Fruit fly (Drosophila melanogaster) whole organism, embryonic: Measurements from ENCODE around the gene Gr33a.

Experiments
- Atf-2 ChIP-seq: fragments of 200-800 bp; sonication (Bioruptor generic); optimal IDR thresholded peaks from 2 replicates; lab custom pipeline; 2016; ENCODE audit warnings: missing biosample characterization, missing genetic modification characterization
- Atf3 ChIP-seq: fragments of 200-800 bp; sonication (Bioruptor generic); optimal IDR thresholded peaks from 3 replicates; lab custom pipeline; 2016; ENCODE audit warnings: missing biosample characterization, missing genetic modification characterization
- BtbVII ChIP-seq: fragments of 200-800 bp; sonication (Bioruptor generic); optimal IDR thresholded peaks from 3 replicates; lab custom pipeline; 2017; ENCODE audit warnings: missing biosample characterization, mild to moderate bottlenecking, missing genetic modification characterization
- CG1024 ChIP-seq: fragments of 200-800 bp; sonication (Bioruptor generic); IDR thresholded peaks from 2 replicates; pipeline ENCODE4 v1.3.6; 2022; ENCODE audit warnings: missing biosample characterization, missing genetic modification characterization
- CG10274 ChIP-seq: fragments of 200-800 bp; sonication (Bioruptor generic); optimal IDR thresholded peaks from 3 replicates; lab custom pipeline; 2017; ENCODE audit warnings: missing biosample characterization, mild to moderate bottlenecking, missing genetic modification characterization
- CG12744 ChIP-seq: fragments of 200-800 bp; sonication (Bioruptor generic); optimal IDR thresholded peaks from 2 replicates; lab custom pipeline; 2016; ENCODE audit warnings: missing biosample characterization, missing genetic modification characterization
- CG12769 ChIP-seq: fragments of 200-800 bp; sonication (Bioruptor generic); optimal IDR thresholded peaks from 2 replicates; lab custom pipeline; 2019; ENCODE audit warnings: missing biosample characterization, mild to moderate bottlenecking, missing genetic modification characterization, moderate library complexity
- CG13296 ChIP-seq: fragments of 200-800 bp; sonication (Bioruptor generic); optimal IDR thresholded peaks from 3 replicates; lab custom pipeline; 2018; ENCODE audit warnings: missing biosample characterization, mild to moderate bottlenecking, missing genetic modification characterization
- CG14014 ChIP-seq: fragments of 200-800 bp; sonication (Bioruptor generic); IDR thresholded peaks from 2 replicates; pipeline ENCODE4 v1.3.6; 2022; ENCODE audit warnings: missing biosample characterization, missing genetic modification characterization
- CG14860 ChIP-seq: fragments of 200-800 bp; sonication (Bioruptor generic); IDR thresholded peaks from 3 replicates; pipeline ENCODE4 v1.3.6; 2022; ENCODE audit warnings: missing biosample characterization, missing genetic modification characterization; ENCODE audit not compliant: partially characterized antibody
- CG15073 ChIP-seq: fragments of 200-800 bp; sonication (Bioruptor generic); optimal IDR thresholded peaks from 2 replicates; lab custom pipeline; 2016; ENCODE audit warnings: missing biosample characterization, missing genetic modification characterization
- CG1647 ChIP-seq: fragments of 200-800 bp; sonication (Bioruptor generic); optimal IDR thresholded peaks from 3 replicates; lab custom pipeline; 2016; ENCODE audit warnings: missing biosample characterization, missing genetic modification characterization
- CG17612 ChIP-seq: fragments of 200-800 bp; sonication (Bioruptor generic); IDR thresholded peaks from 2 replicates; pipeline ENCODE4 v1.3.6; 2022; ENCODE audit warnings: missing biosample characterization, missing genetic modification characterization
- CG18619 ChIP-seq: fragments of 200-800 bp; sonication (Bioruptor generic); optimal IDR thresholded peaks from 3 replicates; lab custom pipeline; 2017; ENCODE audit warnings: missing biosample characterization, mild to moderate bottlenecking, missing genetic modification characterization
- CG3163 ChIP-seq: fragments of 200-800 bp; sonication (Bioruptor generic); optimal IDR thresholded peaks from 3 replicates; lab custom pipeline; 2016; ENCODE audit warnings: missing biosample characterization, missing genetic modification characterization
- CG3726 ChIP-seq: fragments of 200-800 bp; sonication (Bioruptor generic); IDR thresholded peaks from 3 replicates; pipeline ENCODE4, ENCODE4 v1.3.6; 2022; ENCODE audit warnings: missing biosample characterization, missing genetic modification characterization
- CG4854 ChIP-seq: fragments of 200-800 bp; sonication (Bioruptor generic); optimal IDR thresholded peaks from 2 replicates; lab custom pipeline; 2016; ENCODE audit warnings: missing biosample characterization, missing genetic modification characterization, inconsistent platforms
- CG5180 ChIP-seq: fragments of 200-800 bp; sonication (Bioruptor generic); optimal IDR thresholded peaks from 3 replicates; lab custom pipeline; 2017; ENCODE audit warnings: missing biosample characterization, missing genetic modification characterization, mild to moderate bottlenecking, moderate library complexity, missing genetic modification reagents
- CG7786 ChIP-seq: fragments of 200-800 bp; sonication (Bioruptor generic); optimal IDR thresholded peaks from 2 replicates; lab custom pipeline; 2016; ENCODE audit warnings: missing biosample characterization, missing genetic modification characterization
- CG7987 ChIP-seq: fragments of 200-800 bp; sonication (Bioruptor generic); optimal IDR thresholded peaks from 2 replicates; lab custom pipeline; 2018; ENCODE audit warnings: missing biosample characterization, mild to moderate bottlenecking, missing genetic modification characterization, moderate library complexity
- Dip2 ChIP-seq: fragments of 200-800 bp; sonication (Bioruptor generic); IDR thresholded peaks from 2 replicates; pipeline ENCODE4 v1.3.6; 2022; ENCODE audit warnings: missing biosample characterization, missing genetic modification characterization
- Drgx ChIP-seq: fragments of 200-800 bp; sonication (Bioruptor generic); IDR thresholded peaks from 2 replicates; pipeline ENCODE4 v1.3.6; 2022; ENCODE audit warnings: missing biosample characterization, missing genetic modification characterization
- E2f2 ChIP-seq: fragments of 200-800 bp; sonication (Bioruptor generic); IDR thresholded peaks from 2 replicates; pipeline ENCODE4 v1.3.6; 2022; ENCODE audit warnings: missing biosample characterization, missing genetic modification characterization
- Fer3 ChIP-seq: fragments of 200-800 bp; sonication (Bioruptor generic); optimal IDR thresholded peaks from 2 replicates; lab custom pipeline; 2018; ENCODE audit warnings: missing biosample characterization, mild to moderate bottlenecking, missing genetic modification characterization, moderate library complexity
- Hsf ChIP-seq: fragments of 200-800 bp; sonication (Bioruptor generic); optimal IDR thresholded peaks from 3 replicates; lab custom pipeline; 2016; ENCODE audit warnings: missing biosample characterization, missing genetic modification characterization
- MTF-1 ChIP-seq: fragments of 200-800 bp; sonication (Bioruptor generic); optimal IDR thresholded peaks from 2 replicates; lab custom pipeline; 2018; ENCODE audit warnings: missing biosample characterization, mild to moderate bottlenecking, missing genetic modification characterization, borderline replicate concordance
- Max ChIP-seq: fragments of 200-800 bp; sonication (Bioruptor generic); optimal IDR thresholded peaks from 2 replicates; lab custom pipeline; 2016; ENCODE audit warnings: missing biosample characterization, mild to moderate bottlenecking, missing genetic modification characterization
- Meics ChIP-seq: fragments of 200-800 bp; sonication (Bioruptor generic); optimal IDR thresholded peaks from 2 replicates; lab custom pipeline; 2017; ENCODE audit warnings: missing biosample characterization, mild to moderate bottlenecking, missing genetic modification characterization
- Mrtf ChIP-seq: fragments of 200-800 bp; sonication (Bioruptor generic); IDR thresholded peaks from 3 replicates; pipeline ENCODE4 v1.3.6; 2022; ENCODE audit warnings: missing biosample characterization, missing genetic modification characterization
- Nf-YC ChIP-seq: fragments of 200-800 bp; optimal IDR thresholded peaks from 3 replicates; lab custom pipeline; 2019; ENCODE audit warnings: missing biosample characterization, mild to moderate bottlenecking, missing genetic modification characterization, moderate library complexity
- NfI ChIP-seq: fragments of 200-800 bp; sonication (Bioruptor generic); optimal IDR thresholded peaks from 3 replicates; lab custom pipeline; 2018; ENCODE audit warnings: missing biosample characterization, mild to moderate bottlenecking, missing genetic modification characterization, moderate library complexity
- Sry-β ChIP-seq: fragments of 200-800 bp; sonication (Bioruptor generic); optimal IDR thresholded peaks from 2 replicates; lab custom pipeline; 2018; ENCODE audit warnings: missing biosample characterization, mild to moderate bottlenecking, missing genetic modification characterization, moderate library complexity
- Sry-δ ChIP-seq: fragments of 200-800 bp; sonication (Bioruptor generic); optimal IDR thresholded peaks from 2 replicates; lab custom pipeline; 2016; ENCODE audit warnings: missing biosample characterization, missing genetic modification characterization
- Vsx1 ChIP-seq: fragments of 200-800 bp; sonication (Bioruptor generic); optimal IDR thresholded peaks from 2 replicates; lab custom pipeline; 2017; ENCODE audit warnings: missing biosample characterization, mild to moderate bottlenecking, missing genetic modification characterization, missing genetic modification reagents
- corto ChIP-seq: fragments of 200-800 bp; sonication (Bioruptor generic); optimal IDR thresholded peaks from 2 replicates; lab custom pipeline; 2016; ENCODE audit warnings: missing biosample characterization, mild to moderate bottlenecking, missing genetic modification characterization, moderate library complexity
- fru ChIP-seq: fragments of >200 bp; optimal IDR thresholded peaks from 2 replicates; lab custom pipeline; 2017
- gro ChIP-seq: fragments of 200-800 bp; sonication (Bioruptor generic); optimal IDR thresholded peaks from 2 replicates; lab custom pipeline; 2016; ENCODE audit warnings: missing biosample characterization, missing genetic modification characterization
- gt ChIP-seq: fragments of 200-800 bp; sonication (Bioruptor generic); IDR thresholded peaks from 2 replicates; pipeline ENCODE4 v1.3.6; 2022; ENCODE audit warnings: missing biosample characterization, missing genetic modification characterization
- jing ChIP-seq: fragments of 200-800 bp; sonication (Bioruptor generic); optimal IDR thresholded peaks from 2 replicates; lab custom pipeline; 2018; ENCODE audit warnings: missing biosample characterization, mild to moderate bottlenecking, missing genetic modification characterization
- kay ChIP-seq: fragments of 200-800 bp; sonication (Bioruptor generic); optimal IDR thresholded peaks from 2 replicates; lab custom pipeline; 2016; ENCODE audit warnings: missing biosample characterization, missing genetic modification characterization
- lmd ChIP-seq: fragments of 200-800 bp; sonication (Bioruptor generic); IDR thresholded peaks from 2 replicates; pipeline ENCODE4 v1.3.6; 2022; ENCODE audit warnings: missing biosample characterization, missing genetic modification characterization
- nerfin-1 ChIP-seq: fragments of 200-800 bp; sonication (Bioruptor generic); optimal IDR thresholded peaks from 3 replicates; lab custom pipeline; 2019; ENCODE audit warnings: missing biosample characterization, mild to moderate bottlenecking, missing genetic modification characterization, moderate library complexity
- prd ChIP-seq, 3 experiments: fragments of >200 bp in 2 of 3; fragments of 200-800 bp in 1 of 3; sonication (Bioruptor generic) in 1 of 3; optimal IDR thresholded peaks in 2 of 3; IDR thresholded peaks in 1 of 3; 2 replicates in 2 of 3; 3 replicates in 1 of 3; pipeline versions ENCODE4 v1.3.6 to Lab custom; 2017 to 2022; ENCODE audit warnings: missing biosample characterization in 1 of 3, missing genetic modification characterization in 1 of 3
- ranshi ChIP-seq: fragments of 200-800 bp; sonication (Bioruptor generic); IDR thresholded peaks from 2 replicates; pipeline ENCODE4 v1.3.6; 2022; ENCODE audit warnings: missing biosample characterization, missing genetic modification characterization
- sd ChIP-seq: fragments of 200-800 bp; sonication (Bioruptor generic); optimal IDR thresholded peaks from 3 replicates; lab custom pipeline; 2018; ENCODE audit warnings: missing biosample characterization, mild to moderate bottlenecking, missing genetic modification characterization, moderate library complexity
- sim ChIP-seq: fragments of 200-800 bp; sonication (Bioruptor generic); IDR thresholded peaks from 2 replicates; pipeline ENCODE4 v1.3.6; 2022; ENCODE audit warnings: missing biosample characterization, missing genetic modification characterization
- wdn ChIP-seq: fragments of 200-800 bp; sonication (Bioruptor generic); IDR thresholded peaks from 2 replicates; pipeline ENCODE4 v1.3.6; 2022; ENCODE audit warnings: missing biosample characterization, missing genetic modification characterization
- wor ChIP-seq: fragments of 200-800 bp; sonication (Bioruptor generic); IDR thresholded peaks from 2 replicates; pipeline ENCODE4 v1.3.6; 2022; ENCODE audit warnings: missing biosample characterization, missing genetic modification characterization

The Gr33a gene

DNA sequence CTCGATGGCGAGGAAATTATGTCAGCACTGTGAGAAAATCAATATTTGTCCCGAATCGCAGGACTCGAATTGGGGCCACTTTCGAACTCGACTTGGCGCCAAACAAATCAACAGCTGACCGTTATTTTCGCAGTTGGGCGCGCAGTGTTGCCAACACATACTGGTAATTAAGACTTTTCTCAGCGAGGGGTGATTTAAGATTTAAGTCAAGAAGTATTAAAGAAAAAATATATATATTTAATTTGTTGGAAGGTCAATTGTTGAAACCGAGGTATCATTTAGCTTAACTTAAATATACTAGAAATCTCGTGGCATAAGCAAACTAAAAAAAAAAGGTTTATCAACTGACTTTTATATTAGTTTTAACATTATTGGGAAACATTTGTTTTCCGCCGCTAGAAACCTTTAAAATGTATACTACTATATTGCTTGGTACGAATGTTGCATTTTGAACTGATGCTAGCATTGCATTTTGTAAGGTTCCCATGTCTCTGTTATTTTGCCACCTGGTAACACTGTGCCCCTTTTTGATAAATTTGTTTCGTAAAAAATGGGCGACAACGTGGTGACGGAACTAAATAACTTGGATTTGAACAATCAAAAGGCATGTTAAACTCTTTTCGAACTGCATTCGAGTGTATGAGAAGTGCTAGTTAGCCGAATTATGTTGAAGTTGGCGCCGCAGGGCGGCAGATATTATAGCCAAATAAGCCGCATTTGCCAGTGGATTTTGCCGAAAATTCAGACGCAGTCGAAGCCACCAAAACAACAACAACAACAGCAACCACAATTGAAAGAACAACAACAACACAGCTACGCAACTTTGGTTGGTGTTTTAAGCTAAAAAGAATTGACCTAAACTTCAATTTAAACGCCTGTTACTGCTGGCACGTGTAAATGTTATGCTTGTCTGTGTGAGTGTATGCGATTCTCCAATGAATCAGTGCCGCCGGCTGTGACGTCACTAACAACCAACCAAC is 34.3 kb upstream of the Gr33a start, which contains the start of the genes Patsas and ThrRS (continued):
- TF ChIP-seq prd (optimal IDR thresholded peaks at IDR 0.05; lab: Kevin White, UChicago) (no peak), prd (GFP tag; IDR thresholded peaks at IDR 0.05; lab: Robert Waterston, UW) (peak; percentile 98), corto (GFP tag; lab: Kevin White, UChicago) (no peak), sd (tag; lab: Kevin White, UChicago) (peak; percentile 61), Dip2 (GFP tag; lab: Robert Waterston, UW) (peak; percentile 32; the same call in 1 of the 2 replicates), Drgx (GFP tag; lab: Robert Waterston, UW) (peak; percentile 83), wdn (GFP tag; lab: Robert Waterston, UW) (peak; percentile 71; the same call in 1 of the 2 replicates), CG7987 (GFP tag; lab: Kevin White, UChicago) (peak; percentile 20), Nf-YC (tag; lab: Kevin White, UChicago) (peak; percentile 79), CG7786 (peak; percentile 65), Vsx1 (GFP tag; lab: Kevin White, UChicago) (no peak), nerfin-1 (tag; lab: Kevin White, UChicago) (peak; percentile 78), Hsf (peak; percentile 88), CG18619 (GFP tag; lab: Kevin White, UChicago) (peak; percentile 80), Atf-2 (GFP tag; lab: Kevin White, UChicago) (no peak), Max (peak; percentile 82), CG1024 (GFP tag; lab: Robert Waterston, UW) (0 out of 2 replicates have a peak, but pooled peaks have one; percentile 38), E2f2 (GFP tag; lab: Robert Waterston, UW) (peak; percentile 79), CG14860 (no peak), CG10274 (GFP tag; lab: Kevin White, UChicago) (peak; percentile 49), CG13296 (GFP tag; lab: Kevin White, UChicago) (peak; percentile 78), CG14014 (GFP tag; lab: Robert Waterston, UW) (peak; percentile 85), CG4854 (peak; percentile 73), Mrtf (GFP tag; lab: Robert Waterston, UW) (peak; percentile 82), CG12769 (tag; lab: Kevin White, UChicago) (no peak), MTF-1 (GFP tag; lab: Kevin White, UChicago) (peak; percentile 50), CG3726 (GFP tag; lab: Robert Waterston, UW) (peak; percentile 72; the same call in 2 of the 3 replicates), jing (GFP tag; lab: Kevin White, UChicago) (no peak), Sry-δ (peak; percentile 41), Sry-β (GFP tag; lab: Kevin White, UChicago) (peak; percentile 39), CG15073 (GFP tag; lab: Kevin White, UChicago) (peak; percentile 15), CG5180 (no peak), CG3163 (GFP tag; lab: Kevin White, UChicago) (peak; percentile 38), ranshi (GFP tag; lab: Robert Waterston, UW) (peak; percentile 86), BtbVII (GFP tag; lab: Kevin White, UChicago) (peak; percentile 57), gt (GFP tag; lab: Robert Waterston, UW) (peak; percentile 53; the same call in 1 of the 2 replicates), wor (GFP tag; lab: Robert Waterston, UW) (peak; percentile 32; the same call in 1 of the 2 replicates), CG12744 (GFP tag; lab: Kevin White, UChicago) (peak; percentile 56), Meics (GFP tag; lab: Kevin White, UChicago) (peak; percentile 87), lmd (peak; percentile 90), Fer3 (tag; lab: Kevin White, UChicago) (peak; percentile 87), Atf3 (GFP tag; lab: Kevin White, UChicago) (peak; percentile 73), kay (GFP tag; lab: Kevin White, UChicago) (peak; percentile 69), CG1647 (GFP tag; lab: Kevin White, UChicago) (peak; percentile 46), sim (GFP tag; lab: Robert Waterston, UW) (0 out of 2 replicates have a peak, but pooled peaks have one; percentile 47), gro (GFP tag; lab: Kevin White, UChicago) (peak; percentile 46), CG17612 (GFP tag; lab: Robert Waterston, UW) (peak; percentile 62; the same call in 1 of the 2 replicates), NfI (peak; percentile 86), fru (lab: Kevin White, UChicago) (no peak)
